Worm (Caenorhabditis elegans): ENCODE results near the gene Y48B6A.13.

- TF ChIP-seq F44E2.7 (GFP tag; IDR thresholded peaks at IDR 0.05): no peak
- TF ChIP-seq attf-4 (tag; optimal IDR thresholded peaks at IDR 0.05): no peak
- TF ChIP-seq jun-1 (tag; optimal IDR thresholded peaks at IDR 0.05): no peak
- no peak for TF ChIP-seq madf-5 (GFP tag; IDR thresholded peaks at IDR 0.05)
- no peak for TF ChIP-seq dpl-1 (GFP tag; optimal IDR thresholded peaks at IDR 0.05)
- no peak for TF ChIP-seq saeg-2 (GFP tag; IDR thresholded peaks at IDR 0.05)
- no peak for TF ChIP-seq ceh-82 (tag; optimal IDR thresholded peaks at IDR 0.05)
- TF ChIP-seq mep-1 (tag; optimal IDR thresholded peaks at IDR 0.05): no peak
- TF ChIP-seq mes-2 (tag; optimal IDR thresholded peaks at IDR 0.05; ENCODE audit: poor library complexity, severe bottlenecking): no peak
- no peak for TF ChIP-seq ceh-28 (tag; optimal IDR thresholded peaks at IDR 0.05)
- no peak for TF ChIP-seq nhr-11 (tag; optimal IDR thresholded peaks at IDR 0.05)
- TF ChIP-seq aly-2 (tag; optimal IDR thresholded peaks at IDR 0.05): no peak
- no peak for TF ChIP-seq ztf-11 (tag; optimal IDR thresholded peaks at IDR 0.05)
- TF ChIP-seq nhr-25 (tag; optimal IDR thresholded peaks at IDR 0.05; ENCODE audit: borderline replicate concordance, insufficient read depth): no peak
Observed at ce11 chrII:14239924-14240323, 13.8 kb upstream of the Y48B6A.13 start.

Data from whole organism, L4 larva.